Worm (Caenorhabditis elegans): ENCODE data around the gene F54H12.5.
"Not testable (repeated sequence)": the region's sequence is repeated elsewhere in the genome, so short reads cannot be mapped to it uniquely, and the experiment has no call there.

- TF ChIP-seq blmp-1 (tag; optimal IDR thresholded peaks at IDR 0.05); ztf-11 (tag; optimal IDR thresholded peaks at IDR 0.05); nhr-76 (tag; optimal IDR thresholded peaks at IDR 0.05); unc-62 (GFP tag; optimal IDR thresholded peaks at IDR 0.05); lsy-2 (tag; optimal IDR thresholded peaks at IDR 0.05); mls-2 (tag; optimal IDR thresholded peaks at IDR 0.05); hlh-1 (tag; optimal IDR thresholded peaks at IDR 0.05); nhr-28 (tag; optimal IDR thresholded peaks at IDR 0.05); nhr-12 (tag; optimal IDR thresholded peaks at IDR 0.05); ceh-83 (GFP tag; optimal IDR thresholded peaks at IDR 0.05); unc-39 (tag; optimal IDR thresholded peaks at IDR 0.05); snpc-4 (tag; optimal IDR thresholded peaks at IDR 0.05): not testable (repeated sequence)
Measured at ce11 chrIII:7958922-7959609, 12.9 kb downstream of the F54H12.5 start, which contains the start of gene F54H12.10.

All from whole organism, mixed stage, embryonic.